Fruit fly (Drosophila melanogaster) whole organism, adult: ENCODE measurements around the gene CG9471.

Experiments used
- CG33017 ChIP-seq: fragments of 200-800 bp; sonication (Bioruptor generic); optimal IDR thresholded peaks from 2 replicates; lab custom pipeline; 2018; ENCODE audit warnings: missing biosample characterization, mild to moderate bottlenecking, missing genetic modification characterization, moderate library complexity
- CG7101 ChIP-seq: fragments of 200-800 bp; sonication (Bioruptor generic); optimal IDR thresholded peaks from 2 replicates; lab custom pipeline; 2018; ENCODE audit warnings: missing biosample characterization, mild to moderate bottlenecking, missing genetic modification characterization, moderate library complexity
- Crg-1 ChIP-seq: fragments of 200-800 bp; sonication (Bioruptor generic); optimal IDR thresholded peaks from 2 replicates; lab custom pipeline; 2016; ENCODE audit warnings: missing biosample characterization, missing genetic modification characterization
- toe ChIP-seq: fragments of 200-800 bp; sonication (Bioruptor generic); optimal IDR thresholded peaks from 2 replicates; lab custom pipeline; 2016; ENCODE audit warnings: missing biosample characterization, missing genetic modification characterization

dm6 chr3R:9771519-9771972, at the start of gene CG9471:
- TF ChIP-seq CG33017 (tag; lab: Kevin White, UChicago): peak; percentile 98
- peak; percentile 88 for TF ChIP-seq Crg-1 (GFP tag; lab: Kevin White, UChicago)
- TF ChIP-seq toe (GFP tag; lab: Kevin White, UChicago): peak; percentile 96
- TF ChIP-seq CG7101 (tag; lab: Kevin White, UChicago): peak; percentile 97
